Worm (Caenorhabditis elegans) whole organism, early embryonic: ENCODE measurements around the gene sss-1.

ENCODE experiments used
- ama-1 ChIP-seq: fragments of 150-350 bp; optimal IDR thresholded peaks from 2 replicates; lab custom pipeline; 2014
- tbx-11 ChIP-seq: fragments of 200-800 bp; sonication (Bioruptor generic); IDR thresholded peaks from 2 replicates; pipeline ENCODE4 v1.3.6; 2022; ENCODE audit warnings: missing genetic modification characterization, missing compliant biosample characterization

ce11 chrIV:9867915-9868314 lies 25.6 kb downstream of the sss-1 start:
- TF ChIP-seq tbx-11 (GFP tag; lab: Robert Waterston, UW) (no peak), ama-1 (lab: Kevin White, UChicago) (no peak)
